Fruit fly (Drosophila melanogaster): Measurements from ENCODE around the gene Ir31a.

dm6 chr2L:10413251-10414127, 8.1 kb downstream of the Ir31a start, which contains the start of the genes CG5355 and Klp31E:
- TF ChIP-seq h (optimal IDR thresholded peaks at IDR 0.05) (no peak), insv (optimal IDR thresholded peaks at IDR 0.05) (no peak), psq (optimal IDR thresholded peaks at IDR 0.05) (no peak), Myc (optimal IDR thresholded peaks at IDR 0.05) (no peak)

Measured in Kc167 (cell line).